Fruit fly (Drosophila melanogaster) whole organism, pupa: Measurements from ENCODE around the gene CG13375.

Source experiments
- CG32121 ChIP-seq: fragments of 200-800 bp; sonication (Bioruptor generic); IDR thresholded peaks from 2 replicates; pipeline ENCODE4 v1.3.6; 2022; ENCODE audit warnings: missing biosample characterization, missing genetic modification characterization
- CG34367 ChIP-seq: fragments of 200-800 bp; sonication (Bioruptor generic); optimal IDR thresholded peaks from 2 replicates; lab custom pipeline; 2018; ENCODE audit warnings: missing biosample characterization, mild to moderate bottlenecking, missing genetic modification characterization
- CG8301 ChIP-seq: fragments of 200-800 bp; sonication (Bioruptor generic); optimal IDR thresholded peaks from 2 replicates; lab custom pipeline; 2018; ENCODE audit warnings: missing biosample characterization, mild to moderate bottlenecking, missing genetic modification characterization

dm6 chrX:340809-341208, 46.0 kb upstream of the CG13375 start:
- TF ChIP-seq CG32121 (GFP tag; lab: Robert Waterston, UW) (0 out of 2 replicates have a peak, but pooled peaks have one; percentile 17), CG8301 (tag; lab: Kevin White, UChicago) (no peak), CG34367 (tag; lab: Kevin White, UChicago) (no peak)
